Fruit fly (Drosophila melanogaster) whole organism, embryonic: ENCODE results near the gene Pex1.

Experiments used
- Ada2b ChIP-seq: fragments of 200-800 bp; sonication (Bioruptor generic); IDR thresholded peaks from 2 replicates; pipeline ENCODE4 v1.3.6; 2022; ENCODE audit warnings: missing biosample characterization, missing genetic modification characterization
- Adf1 ChIP-seq: fragments of 200-800 bp; sonication (Bioruptor generic); IDR thresholded peaks from 2 replicates; pipeline ENCODE4 v1.3.6; 2022; ENCODE audit warnings: missing biosample characterization, missing genetic modification characterization
- Atf6 ChIP-seq: fragments of 200-800 bp; sonication (Bioruptor generic); IDR thresholded peaks from 2 replicates; pipeline ENCODE4 v1.3.6; 2022; ENCODE audit warnings: missing biosample characterization, missing genetic modification characterization
- Blimp-1 ChIP-seq: fragments of 200-800 bp; sonication (Bioruptor generic); optimal IDR thresholded peaks from 3 replicates; lab custom pipeline; 2018; ENCODE audit warnings: missing biosample characterization, missing genetic modification characterization, mild to moderate bottlenecking, moderate library complexity, missing genetic modification reagents
- CG11723 ChIP-seq: fragments of 200-800 bp; sonication (Bioruptor generic); optimal IDR thresholded peaks from 2 replicates; lab custom pipeline; 2017; ENCODE audit warnings: missing biosample characterization, mild to moderate bottlenecking, missing genetic modification characterization
- CG17612 ChIP-seq: fragments of 200-800 bp; sonication (Bioruptor generic); IDR thresholded peaks from 2 replicates; pipeline ENCODE4 v1.3.6; 2022; ENCODE audit warnings: missing biosample characterization, missing genetic modification characterization
- CG32772 ChIP-seq: fragments of 200-800 bp; sonication (Bioruptor generic); IDR thresholded peaks from 2 replicates; pipeline ENCODE4 v1.3.6; 2022; ENCODE audit warnings: missing biosample characterization, missing genetic modification characterization
- CG34376 ChIP-seq: fragments of 200-800 bp; sonication (Bioruptor generic); optimal IDR thresholded peaks from 2 replicates; lab custom pipeline; 2018; ENCODE audit warnings: missing biosample characterization, mild to moderate bottlenecking, missing genetic modification characterization
- CG5245 ChIP-seq: fragments of 200-800 bp; sonication (Bioruptor generic); optimal IDR thresholded peaks from 3 replicates; lab custom pipeline; 2016; ENCODE audit warnings: missing biosample characterization, missing genetic modification characterization
- CG5953 ChIP-seq: fragments of 200-800 bp; sonication (Bioruptor generic); IDR thresholded peaks from 2 replicates; pipeline ENCODE4 v1.3.6; 2022; ENCODE audit warnings: missing biosample characterization, missing genetic modification characterization
- CG6175 ChIP-seq: fragments of 200-800 bp; sonication (Bioruptor generic); IDR thresholded peaks from 3 replicates; pipeline ENCODE4 v1.3.6; 2022; ENCODE audit warnings: missing biosample characterization, missing genetic modification characterization
- CG6683 ChIP-seq: fragments of 200-800 bp; sonication (Bioruptor generic); optimal IDR thresholded peaks from 2 replicates; lab custom pipeline; 2017; ENCODE audit warnings: missing biosample characterization, mild to moderate bottlenecking, missing genetic modification characterization, missing genetic modification reagents
- CG6791 ChIP-seq: fragments of 200-800 bp; sonication (Bioruptor generic); IDR thresholded peaks from 3 replicates; pipeline ENCODE4 v1.3.6; 2022; ENCODE audit warnings: missing biosample characterization, missing genetic modification characterization; ENCODE audit not compliant: partially characterized antibody
- CG7786 ChIP-seq: fragments of 200-800 bp; sonication (Bioruptor generic); optimal IDR thresholded peaks from 2 replicates; lab custom pipeline; 2016; ENCODE audit warnings: missing biosample characterization, missing genetic modification characterization
- CG9932 ChIP-seq: fragments of 200-800 bp; sonication (Bioruptor generic); IDR thresholded peaks from 2 replicates; pipeline ENCODE4 v1.3.6; 2022; ENCODE audit warnings: missing biosample characterization, missing genetic modification characterization
- D19B ChIP-seq: fragments of 200-800 bp; sonication (Bioruptor generic); optimal IDR thresholded peaks from 2 replicates; lab custom pipeline; 2017; ENCODE audit warnings: missing biosample characterization, mild to moderate bottlenecking, missing genetic modification characterization
- Dbx ChIP-seq: fragments of 200-800 bp; sonication (Bioruptor generic); IDR thresholded peaks from 3 replicates; pipeline ENCODE4 v1.3.6; 2022; ENCODE audit warnings: missing biosample characterization, missing genetic modification characterization
- E2f1 ChIP-seq: fragments of 200-800 bp; sonication (Bioruptor generic); IDR thresholded peaks from 2 replicates; pipeline ENCODE4 v1.3.6; 2022; ENCODE audit warnings: missing biosample characterization, missing genetic modification characterization
- Eip74EF ChIP-seq, 2 experiments: fragments of 200-800 bp in 1 of 2; fragments of >200 bp in 1 of 2; sonication (Bioruptor generic) in 1 of 2; optimal IDR thresholded peaks; 2 replicates each; lab custom pipeline; 2017 to 2019; ENCODE audit warnings: missing biosample characterization in 2 of 2, missing genetic modification characterization in 2 of 2, mild to moderate bottlenecking in 1 of 2, moderate library complexity in 1 of 2
- H2.0 ChIP-seq: fragments of 200-800 bp; sonication (Bioruptor generic); IDR thresholded peaks from 2 replicates; pipeline ENCODE4 v1.3.6; 2022; ENCODE audit warnings: missing biosample characterization, missing genetic modification characterization
- Lim3 ChIP-seq: fragments of 200-800 bp; sonication (Bioruptor generic); IDR thresholded peaks from 2 replicates; pipeline ENCODE4 v1.3.6; 2022; ENCODE audit warnings: missing biosample characterization, missing genetic modification characterization
- NfI ChIP-seq: fragments of 200-800 bp; sonication (Bioruptor generic); optimal IDR thresholded peaks from 3 replicates; lab custom pipeline; 2018; ENCODE audit warnings: missing biosample characterization, mild to moderate bottlenecking, missing genetic modification characterization, moderate library complexity
- Opbp ChIP-seq: fragments of 200-800 bp; sonication (Bioruptor generic); IDR thresholded peaks from 3 replicates; pipeline ENCODE4 v1.3.6; 2022; ENCODE audit warnings: missing biosample characterization, missing genetic modification characterization; ENCODE audit not compliant: partially characterized antibody
- Poxn ChIP-seq: fragments of 200-800 bp; sonication (Bioruptor generic); IDR thresholded peaks from 2 replicates; pipeline ENCODE4 v1.3.6; 2022; ENCODE audit warnings: missing biosample characterization, missing genetic modification characterization
- Side ChIP-seq: fragments of 200-800 bp; sonication (Bioruptor generic); optimal IDR thresholded peaks from 2 replicates; lab custom pipeline; 2016; ENCODE audit warnings: missing biosample characterization, missing genetic modification characterization
- Xrp1 ChIP-seq: fragments of 200-800 bp; sonication (Bioruptor generic); IDR thresholded peaks from 2 replicates; pipeline ENCODE4 v1.3.6; 2022; ENCODE audit warnings: missing biosample characterization, missing genetic modification characterization
- al ChIP-seq: fragments of 200-800 bp; sonication (Bioruptor generic); IDR thresholded peaks from 2 replicates; pipeline ENCODE4 v1.3.6; 2022; ENCODE audit warnings: missing biosample characterization, missing genetic modification characterization
- ftz-f1 ChIP-seq: fragments of 200-800 bp; sonication (Bioruptor generic); optimal IDR thresholded peaks from 2 replicates; lab custom pipeline; 2016; ENCODE audit warnings: missing biosample characterization, missing genetic modification characterization
- gcm2 ChIP-seq: fragments of 200-800 bp; sonication (Bioruptor generic); optimal IDR thresholded peaks from 2 replicates; lab custom pipeline; 2016; ENCODE audit warnings: missing biosample characterization, missing genetic modification characterization
- gro ChIP-seq: fragments of 200-800 bp; sonication (Bioruptor generic); optimal IDR thresholded peaks from 2 replicates; lab custom pipeline; 2016; ENCODE audit warnings: missing biosample characterization, missing genetic modification characterization
- gsb-n ChIP-seq: fragments of 200-800 bp; sonication (Bioruptor generic); optimal IDR thresholded peaks from 3 replicates; lab custom pipeline; 2018; ENCODE audit warnings: missing biosample characterization, mild to moderate bottlenecking, missing genetic modification characterization
- jing ChIP-seq: fragments of 200-800 bp; sonication (Bioruptor generic); optimal IDR thresholded peaks from 2 replicates; lab custom pipeline; 2018; ENCODE audit warnings: missing biosample characterization, mild to moderate bottlenecking, missing genetic modification characterization
- ken ChIP-seq: fragments of 200-800 bp; sonication (Bioruptor generic); IDR thresholded peaks from 3 replicates; pipeline ENCODE4 v1.3.6; 2022; ENCODE audit warnings: missing biosample characterization, missing genetic modification characterization
- lab ChIP-seq: fragments of 200-800 bp; sonication (Bioruptor generic); optimal IDR thresholded peaks from 3 replicates; lab custom pipeline; 2017; ENCODE audit warnings: missing biosample characterization, missing genetic modification characterization, mild to moderate bottlenecking, moderate library complexity, missing genetic modification reagents
- lbe ChIP-seq: fragments of 200-800 bp; sonication (Bioruptor generic); optimal IDR thresholded peaks from 2 replicates; lab custom pipeline; 2016; ENCODE audit warnings: missing biosample characterization, mild to moderate bottlenecking, missing genetic modification characterization
- mirr ChIP-seq: fragments of 200-800 bp; sonication (Bioruptor generic); optimal IDR thresholded peaks from 3 replicates; lab custom pipeline; 2018; ENCODE audit warnings: missing biosample characterization, mild to moderate bottlenecking, missing genetic modification characterization
- nom ChIP-seq: fragments of 200-800 bp; sonication (Bioruptor generic); optimal IDR thresholded peaks from 2 replicates; lab custom pipeline; 2017; ENCODE audit warnings: missing biosample characterization, missing genetic modification characterization, mild to moderate bottlenecking, moderate library complexity, missing genetic modification reagents
- otp ChIP-seq: fragments of 200-800 bp; sonication (Bioruptor generic); IDR thresholded peaks from 3 replicates; pipeline ENCODE4, ENCODE4 v1.3.6; 2022; ENCODE audit warnings: missing biosample characterization, missing genetic modification characterization
- pfk ChIP-seq: fragments of 200-800 bp; sonication (Bioruptor generic); optimal IDR thresholded peaks from 2 replicates; lab custom pipeline; 2018; ENCODE audit warnings: missing biosample characterization, mild to moderate bottlenecking, missing genetic modification characterization, moderate library complexity
- pnt ChIP-seq: fragments of 200-800 bp; sonication (Bioruptor generic); optimal IDR thresholded peaks from 3 replicates; lab custom pipeline; 2016; ENCODE audit warnings: missing biosample characterization, missing genetic modification characterization
- ranshi ChIP-seq: fragments of 200-800 bp; sonication (Bioruptor generic); IDR thresholded peaks from 2 replicates; pipeline ENCODE4 v1.3.6; 2022; ENCODE audit warnings: missing biosample characterization, missing genetic modification characterization
- scrt ChIP-seq: fragments of 200-800 bp; sonication (Bioruptor generic); optimal IDR thresholded peaks from 2 replicates; lab custom pipeline; 2018; ENCODE audit warnings: missing biosample characterization, mild to moderate bottlenecking, missing genetic modification characterization, moderate library complexity
- sens ChIP-seq: fragments of 200-800 bp; sonication (Bioruptor generic); peaks from one replicate; lab custom pipeline; 2016; ENCODE audit warnings: missing biosample characterization, missing genetic modification characterization
- sens-2 ChIP-seq: fragments of 200-800 bp; sonication (Bioruptor generic); IDR thresholded peaks from 2 replicates; pipeline ENCODE4 v1.3.6; 2022; ENCODE audit warnings: missing biosample characterization, missing genetic modification characterization
- seq ChIP-seq: fragments of 200-800 bp; sonication (Bioruptor generic); IDR thresholded peaks from 2 replicates; pipeline ENCODE4 v1.3.6; 2022; ENCODE audit warnings: missing biosample characterization, missing genetic modification characterization
- so ChIP-seq: fragments of 200-800 bp; sonication (Bioruptor generic); IDR thresholded peaks from 3 replicates; pipeline ENCODE4 v1.3.6; 2022; ENCODE audit warnings: missing biosample characterization, missing genetic modification characterization
- sob ChIP-seq: fragments of 200-800 bp; sonication (Bioruptor generic); IDR thresholded peaks from 2 replicates; pipeline ENCODE4 v1.3.6; 2022; ENCODE audit warnings: missing biosample characterization, missing genetic modification characterization
- tup ChIP-seq: fragments of 200-800 bp; sonication (Bioruptor generic); optimal IDR thresholded peaks from 2 replicates; lab custom pipeline; 2016; ENCODE audit warnings: missing biosample characterization, mild to moderate bottlenecking, missing genetic modification characterization, moderate library complexity
- twi ChIP-seq: fragments of 200-800 bp; optimal IDR thresholded peaks from 2 replicates; lab custom pipeline; 2019; ENCODE audit warnings: missing biosample characterization, mild to moderate bottlenecking, missing genetic modification characterization, moderate library complexity
- zfh1 ChIP-seq: fragments of 200-800 bp; sonication (Bioruptor generic); IDR thresholded peaks from 3 replicates; pipeline ENCODE4 v1.3.6; 2022; ENCODE audit warnings: missing biosample characterization, missing genetic modification characterization

Pex1 gene

DNA sequence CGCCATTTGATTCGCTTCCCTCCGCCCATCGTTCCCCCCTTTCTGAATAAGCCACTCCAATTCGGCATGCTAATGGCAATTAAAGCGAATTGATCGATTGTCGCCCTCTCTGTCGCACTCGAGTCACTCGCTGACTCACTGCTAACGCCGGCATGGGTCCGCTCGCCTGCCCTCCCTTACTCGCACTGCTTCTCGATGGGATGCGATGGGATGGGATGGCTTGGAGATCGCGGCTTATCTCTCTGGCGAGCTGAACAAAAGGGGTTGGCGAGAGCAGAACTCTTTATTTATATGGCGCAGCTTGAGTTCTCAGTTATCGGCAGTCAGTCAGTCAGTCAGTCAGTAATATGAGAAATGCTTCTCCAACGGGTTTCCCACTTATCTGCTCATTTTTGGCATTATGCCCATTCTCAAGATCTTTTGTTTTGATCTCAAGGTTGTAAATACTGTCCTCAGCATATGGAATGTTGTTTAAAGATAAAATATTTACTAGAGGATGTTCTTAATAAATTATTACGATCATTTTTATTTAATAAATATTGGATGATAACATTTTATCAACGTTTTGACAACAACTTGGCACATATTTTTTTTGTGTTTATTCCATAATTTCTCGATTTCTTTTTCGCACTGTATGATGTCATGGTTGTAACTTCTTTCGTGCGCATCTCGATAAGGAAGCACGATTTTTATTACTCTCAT is 15.7 kb upstream of the Pex1 start (continued):
- TF ChIP-seq CG5953 (GFP tag; lab: Robert Waterston, UW) (0 out of 2 replicates have a peak, but pooled peaks have one; percentile 23), Eip74EF (GFP tag; optimal IDR thresholded peaks at IDR 0.05; lab: Kevin White, UChicago) (no peak), Xrp1 (no peak), lbe (GFP tag; lab: Kevin White, UChicago) (peak; percentile 2), al (no peak), CG11723 (no peak), tup (peak; percentile 16), seq (GFP tag; lab: Robert Waterston, UW) (no peak), CG6683 (GFP tag; lab: Kevin White, UChicago) (no peak), CG17612 (GFP tag; lab: Robert Waterston, UW) (no peak), scrt (no peak), pfk (GFP tag; lab: Kevin White, UChicago) (no peak), Opbp (GFP tag; lab: Robert Waterston, UW) (0 out of 3 replicates have a peak, but pooled peaks have one; percentile 21), gsb-n (peak; percentile 96), Adf1 (GFP tag; lab: Robert Waterston, UW) (peak; percentile 35; the same call in 1 of the 2 replicates), CG34376 (GFP tag; lab: Kevin White, UChicago) (no peak), zfh1 (GFP tag; lab: Robert Waterston, UW) (no peak), ftz-f1 (GFP tag; lab: Kevin White, UChicago) (peak; percentile 70), gro (peak; percentile 22), NfI (no peak), mirr (GFP tag; lab: Kevin White, UChicago) (peak; percentile 13), otp (GFP tag; lab: Robert Waterston, UW) (0 out of 3 replicates have a peak, but pooled peaks have one; percentile 24)

DNA sequence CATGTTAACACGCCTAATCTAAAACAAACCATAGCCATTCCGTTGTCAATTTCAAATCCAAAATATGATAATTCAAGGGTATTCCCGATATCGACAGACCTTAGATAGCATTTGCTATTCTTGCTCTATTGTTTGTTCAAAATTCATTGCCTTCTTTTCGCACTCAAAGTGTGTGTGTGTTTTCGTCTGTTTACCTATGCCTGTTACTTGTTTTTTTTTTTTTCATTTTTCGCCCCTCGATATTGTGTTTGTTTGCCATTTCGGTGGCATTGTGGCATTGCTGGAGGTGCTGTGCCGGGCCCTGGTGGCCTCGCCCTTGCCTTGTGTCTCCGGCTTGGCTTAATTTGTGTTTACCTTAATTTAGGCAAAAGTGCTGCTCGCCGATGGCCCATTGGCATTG is 14.9 kb upstream of the Pex1 start:
- TF ChIP-seq CG6791 (GFP tag; lab: Robert Waterston, UW) (no peak), Poxn (GFP tag; lab: Robert Waterston, UW) (no peak), sens (GFP tag; lab: Kevin White, UChicago) (peak; percentile 63), nom (GFP tag; lab: Kevin White, UChicago) (no peak), Dbx (GFP tag; lab: Robert Waterston, UW) (peak; percentile 33; the same call in 1 of the 3 replicates), Atf6 (GFP tag; lab: Robert Waterston, UW) (peak; percentile 19; the same call in 1 of the 2 replicates), sens-2 (GFP tag; lab: Robert Waterston, UW) (no peak), D19B (GFP tag; lab: Kevin White, UChicago) (peak; percentile 45), Side (no peak), gcm2 (no peak), Blimp-1 (GFP tag; lab: Kevin White, UChicago) (no peak), E2f1 (GFP tag; lab: Robert Waterston, UW) (no peak), CG7786 (GFP tag; lab: Kevin White, UChicago) (no peak), lab (GFP tag; lab: Kevin White, UChicago) (peak; percentile 39), CG6175 (GFP tag; lab: Robert Waterston, UW) (peak; percentile 61; the same call in 2 of the 3 replicates), sob (peak; percentile 22; the same call in 1 of the 2 replicates), pnt (GFP tag; lab: Kevin White, UChicago) (no peak), CG32772 (GFP tag; lab: Robert Waterston, UW) (peak; percentile 7; the same call in 1 of the 2 replicates), Ada2b (GFP tag; lab: Robert Waterston, UW) (no peak), Lim3 (GFP tag; lab: Robert Waterston, UW) (no peak), ftz-f1 (GFP tag; lab: Kevin White, UChicago) (peak; percentile 56), H2.0 (GFP tag; lab: Robert Waterston, UW) (no peak), CG9932 (GFP tag; lab: Robert Waterston, UW) (0 out of 2 replicates have a peak, but pooled peaks have one; percentile 25), ken (GFP tag; lab: Robert Waterston, UW) (0 out of 3 replicates have a peak, but pooled peaks have one; percentile 38), so (GFP tag; lab: Robert Waterston, UW) (no peak), twi (tag; lab: Kevin White, UChicago) (no peak), CG5245 (GFP tag; lab: Kevin White, UChicago) (no peak), ranshi (no peak), jing (GFP tag; lab: Kevin White, UChicago) (no peak)
